Worm (Caenorhabditis elegans) whole organism, late embryonic: ENCODE results near the gene oac-4.

Source experiments
- ama-1 ChIP-seq: fragments of 150-350 bp; optimal IDR thresholded peaks from 2 replicates; lab custom pipeline; 2014
- gmeb-2 ChIP-seq: sonication (generic microtip); optimal IDR thresholded peaks from 2 replicates; lab custom pipeline; 2016; ENCODE audit warnings: missing genetic modification characterization, inconsistent platforms, missing compliant biosample characterization
- lin-11 ChIP-seq: fragments of 200-800 bp; sonication (Bioruptor generic); optimal IDR thresholded peaks from 2 replicates; lab custom pipeline; 2018; ENCODE audit warnings: mild to moderate bottlenecking, missing genetic modification characterization, missing compliant biosample characterization
- nhr-11 ChIP-seq: fragments of 150-350 bp; optimal IDR thresholded peaks from 2 replicates; lab custom pipeline; 2014; ENCODE audit warnings: missing biosample characterization, missing genetic modification characterization
- pqm-1 ChIP-seq: sonication (generic microtip); optimal IDR thresholded peaks from 2 replicates; lab custom pipeline; 2016; ENCODE audit warnings: missing genetic modification characterization, missing compliant biosample characterization
- ztf-16 ChIP-seq: sonication (generic microtip); optimal IDR thresholded peaks from 2 replicates; lab custom pipeline; 2017; ENCODE audit warnings: missing genetic modification characterization, missing compliant biosample characterization

ce11 chrII:3795323-3795722 is 40.5 kb downstream of the oac-4 start, which contains the start of gene Y8A9A.2:
- TF ChIP-seq pqm-1 (no peak), lin-11 (no peak), gmeb-2 (tag; lab: Kevin White, UChicago) (no peak), ztf-16 (tag; lab: Kevin White, UChicago) (no peak), nhr-11 (no peak), ama-1 (no peak)
